Fruit fly (Drosophila melanogaster) whole organism, embryonic: ENCODE measurements around the gene HIPP1.

ENCODE experiments used
- ATbp ChIP-seq: fragments of 200-800 bp; sonication (Bioruptor generic); optimal IDR thresholded peaks from 2 replicates; lab custom pipeline; 2017; ENCODE audit warnings: missing biosample characterization, mild to moderate bottlenecking, missing genetic modification characterization, missing genetic modification reagents
- Asciz ChIP-seq: fragments of 200-800 bp; sonication (Bioruptor generic); optimal IDR thresholded peaks from 2 replicates; lab custom pipeline; 2017; ENCODE audit warnings: missing biosample characterization, mild to moderate bottlenecking, missing genetic modification characterization, missing genetic modification reagents
- Awh ChIP-seq: fragments of 200-800 bp; sonication (Bioruptor generic); IDR thresholded peaks from 2 replicates; pipeline ENCODE4, ENCODE4 v1.3.6; 2022; ENCODE audit warnings: missing biosample characterization, missing genetic modification characterization
- BEAF-32 ChIP-seq: fragments of 200-800 bp; sonication (Bioruptor generic); optimal IDR thresholded peaks from 3 replicates; lab custom pipeline; 2017; ENCODE audit warnings: missing biosample characterization, missing genetic modification characterization, mild to moderate bottlenecking, moderate library complexity, missing genetic modification reagents
- Bdp1 ChIP-seq: fragments of 200-800 bp; sonication (Bioruptor generic); optimal IDR thresholded peaks from 3 replicates; lab custom pipeline; 2016; ENCODE audit warnings: missing biosample characterization, missing genetic modification characterization
- BtbVII ChIP-seq: fragments of 200-800 bp; sonication (Bioruptor generic); optimal IDR thresholded peaks from 3 replicates; lab custom pipeline; 2017; ENCODE audit warnings: missing biosample characterization, mild to moderate bottlenecking, missing genetic modification characterization
- CG10209 ChIP-seq: fragments of 200-800 bp; sonication (Bioruptor generic); optimal IDR thresholded peaks from 3 replicates; lab custom pipeline; 2017; ENCODE audit warnings: missing biosample characterization, mild to moderate bottlenecking, missing genetic modification characterization, missing genetic modification reagents
- CG10267 ChIP-seq: fragments of 200-800 bp; sonication (Bioruptor generic); optimal IDR thresholded peaks from 2 replicates; lab custom pipeline; 2018; ENCODE audit warnings: missing biosample characterization, mild to moderate bottlenecking, missing genetic modification characterization, moderate library complexity
- CG11695 ChIP-seq: fragments of 200-800 bp; sonication (Bioruptor generic); IDR thresholded peaks from 3 replicates; pipeline ENCODE4 v1.3.6; 2022; ENCODE audit warnings: missing biosample characterization, missing genetic modification characterization
- CG12071 ChIP-seq: fragments of 200-800 bp; sonication (Bioruptor generic); optimal IDR thresholded peaks from 3 replicates; lab custom pipeline; 2018; ENCODE audit warnings: missing biosample characterization, mild to moderate bottlenecking, missing genetic modification characterization
- CG13424 ChIP-seq: fragments of 200-800 bp; sonication (Bioruptor generic); optimal IDR thresholded peaks from 2 replicates; lab custom pipeline; 2019; ENCODE audit warnings: missing biosample characterization, mild to moderate bottlenecking, missing genetic modification characterization, moderate library complexity
- CG14860 ChIP-seq: fragments of 200-800 bp; sonication (Bioruptor generic); IDR thresholded peaks from 3 replicates; pipeline ENCODE4 v1.3.6; 2022; ENCODE audit warnings: missing biosample characterization, missing genetic modification characterization; ENCODE audit not compliant: partially characterized antibody
- CG15601 ChIP-seq: fragments of 200-800 bp; sonication (Bioruptor generic); optimal IDR thresholded peaks from 3 replicates; lab custom pipeline; 2019; ENCODE audit warnings: missing biosample characterization, mild to moderate bottlenecking, missing genetic modification characterization, moderate library complexity
- CG16779 ChIP-seq: fragments of 200-800 bp; sonication (Bioruptor generic); IDR thresholded peaks from 2 replicates; pipeline ENCODE4 v1.3.6; 2022; ENCODE audit warnings: missing biosample characterization, missing genetic modification characterization
- CG17361 ChIP-seq: fragments of 200-800 bp; sonication (Bioruptor generic); IDR thresholded peaks from 3 replicates; pipeline ENCODE4 v1.3.6; 2022; ENCODE audit warnings: missing biosample characterization, missing genetic modification characterization
- CG2202 ChIP-seq: fragments of 200-800 bp; sonication (Bioruptor generic); optimal IDR thresholded peaks from 2 replicates; lab custom pipeline; 2018; ENCODE audit warnings: missing biosample characterization, mild to moderate bottlenecking, missing genetic modification characterization
- CG4730 ChIP-seq: fragments of 200-800 bp; sonication (Bioruptor generic); IDR thresholded peaks from 2 replicates; pipeline ENCODE4 v1.3.6; 2022; ENCODE audit warnings: missing biosample characterization, missing genetic modification characterization
- CG5180 ChIP-seq: fragments of 200-800 bp; sonication (Bioruptor generic); optimal IDR thresholded peaks from 3 replicates; lab custom pipeline; 2017; ENCODE audit warnings: missing biosample characterization, missing genetic modification characterization, mild to moderate bottlenecking, moderate library complexity, missing genetic modification reagents
- CG7928 ChIP-seq: fragments of 200-800 bp; sonication (Bioruptor generic); optimal IDR thresholded peaks from 2 replicates; lab custom pipeline; 2017; ENCODE audit warnings: missing biosample characterization, mild to moderate bottlenecking, missing genetic modification characterization
- CG9609 ChIP-seq: fragments of 200-800 bp; sonication (Bioruptor generic); optimal IDR thresholded peaks from 3 replicates; lab custom pipeline; 2016; ENCODE audit warnings: missing biosample characterization, missing genetic modification characterization
- CHES-1-like ChIP-seq: fragments of 200-800 bp; sonication (Bioruptor generic); optimal IDR thresholded peaks from 2 replicates; lab custom pipeline; 2016; ENCODE audit warnings: missing biosample characterization, missing genetic modification characterization
- CoRest ChIP-seq: fragments of 200-800 bp; sonication (Bioruptor generic); optimal IDR thresholded peaks from 3 replicates; lab custom pipeline; 2018; ENCODE audit warnings: missing biosample characterization, mild to moderate bottlenecking, missing genetic modification characterization, moderate library complexity
- Deaf1 ChIP-seq: fragments of 200-800 bp; optimal IDR thresholded peaks from 3 replicates; lab custom pipeline; 2019; ENCODE audit warnings: missing biosample characterization, mild to moderate bottlenecking, missing genetic modification characterization, moderate library complexity
- HLH54F ChIP-seq: fragments of 200-800 bp; sonication (Bioruptor generic); optimal IDR thresholded peaks from 3 replicates; lab custom pipeline; 2016; ENCODE audit warnings: missing biosample characterization, missing genetic modification characterization
- Hr3 ChIP-seq: fragments of 200-800 bp; sonication (Bioruptor generic); optimal IDR thresholded peaks from 3 replicates; lab custom pipeline; 2016; ENCODE audit warnings: missing biosample characterization, missing genetic modification characterization
- NC2β ChIP-seq: fragments of 200-800 bp; sonication (Bioruptor generic); optimal IDR thresholded peaks from 2 replicates; lab custom pipeline; 2016; ENCODE audit warnings: missing biosample characterization, missing genetic modification characterization
- Opbp ChIP-seq: fragments of 200-800 bp; sonication (Bioruptor generic); IDR thresholded peaks from 3 replicates; pipeline ENCODE4 v1.3.6; 2022; ENCODE audit warnings: missing biosample characterization, missing genetic modification characterization; ENCODE audit not compliant: partially characterized antibody
- Optix ChIP-seq: fragments of 200-800 bp; sonication (Bioruptor generic); IDR thresholded peaks from 3 replicates; pipeline ENCODE4 v1.3.6; 2022; ENCODE audit warnings: missing biosample characterization, missing genetic modification characterization
- Rx ChIP-seq: fragments of 200-800 bp; sonication (Bioruptor generic); IDR thresholded peaks from 2 replicates; pipeline ENCODE4 v1.3.6; 2022; ENCODE audit warnings: missing biosample characterization, missing genetic modification characterization
- Sry-β ChIP-seq: fragments of 200-800 bp; sonication (Bioruptor generic); optimal IDR thresholded peaks from 2 replicates; lab custom pipeline; 2018; ENCODE audit warnings: missing biosample characterization, mild to moderate bottlenecking, missing genetic modification characterization, moderate library complexity
- Sry-δ ChIP-seq: fragments of 200-800 bp; sonication (Bioruptor generic); optimal IDR thresholded peaks from 2 replicates; lab custom pipeline; 2016; ENCODE audit warnings: missing biosample characterization, missing genetic modification characterization
- ab ChIP-seq: fragments of 200-800 bp; sonication (Bioruptor generic); optimal IDR thresholded peaks from 2 replicates; lab custom pipeline; 2016; ENCODE audit warnings: missing biosample characterization, missing genetic modification characterization
- ara ChIP-seq: fragments of 200-800 bp; sonication (Bioruptor generic); IDR thresholded peaks from 2 replicates; pipeline ENCODE4 v1.3.6; 2022; ENCODE audit warnings: missing biosample characterization, missing genetic modification characterization
- bowl ChIP-seq: fragments of 200-800 bp; sonication (Bioruptor generic); IDR thresholded peaks from 2 replicates; pipeline ENCODE4 v1.3.6; 2022; ENCODE audit warnings: missing biosample characterization, missing genetic modification characterization
- corto ChIP-seq: fragments of 200-800 bp; sonication (Bioruptor generic); optimal IDR thresholded peaks from 2 replicates; lab custom pipeline; 2016; ENCODE audit warnings: missing biosample characterization, mild to moderate bottlenecking, missing genetic modification characterization, moderate library complexity
- fd96Cb ChIP-seq: fragments of 200-800 bp; sonication (Bioruptor generic); optimal IDR thresholded peaks from 2 replicates; lab custom pipeline; 2018; ENCODE audit warnings: missing biosample characterization, mild to moderate bottlenecking, missing genetic modification characterization, moderate library complexity
- hbn ChIP-seq: fragments of 200-800 bp; sonication (Bioruptor generic); IDR thresholded peaks from 2 replicates; pipeline ENCODE4 v1.3.6; 2022; ENCODE audit warnings: missing biosample characterization, missing genetic modification characterization; ENCODE audit not compliant: partially characterized antibody
- knrl ChIP-seq: fragments of 200-800 bp; sonication (Bioruptor generic); IDR thresholded peaks from 3 replicates; pipeline ENCODE4 v1.3.6; 2022; ENCODE audit warnings: missing biosample characterization, missing genetic modification characterization; ENCODE audit not compliant: partially characterized antibody
- onecut ChIP-seq: fragments of 200-800 bp; sonication (Bioruptor generic); IDR thresholded peaks from 2 replicates; pipeline ENCODE4 v1.3.6; 2022; ENCODE audit warnings: missing biosample characterization, missing genetic modification characterization
- pfk ChIP-seq: fragments of 200-800 bp; sonication (Bioruptor generic); optimal IDR thresholded peaks from 2 replicates; lab custom pipeline; 2018; ENCODE audit warnings: missing biosample characterization, mild to moderate bottlenecking, missing genetic modification characterization, moderate library complexity
- prd ChIP-seq, 3 experiments: fragments of >200 bp in 2 of 3; fragments of 200-800 bp in 1 of 3; sonication (Bioruptor generic) in 1 of 3; optimal IDR thresholded peaks in 2 of 3; IDR thresholded peaks in 1 of 3; 2 replicates in 2 of 3; 3 replicates in 1 of 3; pipeline versions ENCODE4 v1.3.6 to Lab custom; 2017 to 2022; ENCODE audit warnings: missing biosample characterization in 1 of 3, missing genetic modification characterization in 1 of 3
- pum ChIP-seq: fragments of 200-800 bp; sonication (Bioruptor generic); optimal IDR thresholded peaks from 2 replicates; lab custom pipeline; 2016; ENCODE audit warnings: missing biosample characterization, missing genetic modification characterization
- repo ChIP-seq: fragments of 200-800 bp; sonication (Bioruptor generic); optimal IDR thresholded peaks from 2 replicates; lab custom pipeline; 2016; ENCODE audit warnings: missing biosample characterization, missing genetic modification characterization
- sima ChIP-seq: fragments of 200-800 bp; sonication (Bioruptor generic); optimal IDR thresholded peaks from 2 replicates; lab custom pipeline; 2016; ENCODE audit warnings: missing biosample characterization, missing genetic modification characterization
- sisA ChIP-seq: fragments of 200-800 bp; sonication (Bioruptor generic); IDR thresholded peaks from 2 replicates; pipeline ENCODE4 v1.3.6; 2022; ENCODE audit warnings: missing biosample characterization, missing genetic modification characterization
- tgo ChIP-seq: fragments of 200-800 bp; sonication (Bioruptor generic); IDR thresholded peaks from 3 replicates; pipeline ENCODE4 v1.3.6; 2022; ENCODE audit warnings: missing biosample characterization, missing genetic modification characterization
- toy ChIP-seq: fragments of 200-800 bp; sonication (Bioruptor generic); IDR thresholded peaks from 2 replicates; pipeline ENCODE4 v1.3.6; 2022; ENCODE audit warnings: missing biosample characterization, missing genetic modification characterization
- vnd ChIP-seq: fragments of 200-800 bp; sonication (Bioruptor generic); IDR thresholded peaks from 3 replicates; pipeline ENCODE4 v1.3.6; 2022; ENCODE audit warnings: missing biosample characterization, missing genetic modification characterization; ENCODE audit not compliant: partially characterized antibody

Gene HIPP1

dm6 chr3L:20809088-20809999 is at the start of gene HIPP1, which contains the start of gene CG3634 (continued):
- TF ChIP-seq BEAF-32 (peak; percentile 84), ara (GFP tag; lab: Robert Waterston, UW) (no peak), CG16779 (no peak), bowl (GFP tag; lab: Robert Waterston, UW) (no peak), Asciz (no peak), Awh (no peak), ATbp (GFP tag; lab: Kevin White, UChicago) (no peak), toy (GFP tag; lab: Robert Waterston, UW) (no peak), hbn (GFP tag; lab: Robert Waterston, UW) (peak; percentile 59), CG10209 (no peak), CG2202 (no peak), corto (GFP tag; lab: Kevin White, UChicago) (no peak), pfk (GFP tag; lab: Kevin White, UChicago) (no peak), CG10267 (peak; percentile 57), Sry-β (GFP tag; lab: Kevin White, UChicago) (peak; percentile 64), sima (GFP tag; lab: Kevin White, UChicago) (no peak), HLH54F (GFP tag; lab: Kevin White, UChicago) (no peak), BtbVII (GFP tag; lab: Kevin White, UChicago) (no peak), Deaf1 (tag; lab: Kevin White, UChicago) (no peak), sisA (GFP tag; lab: Robert Waterston, UW) (no peak), CoRest (tag; lab: Kevin White, UChicago) (peak; percentile 53), CG13424 (peak; percentile 1), prd (optimal IDR thresholded peaks at IDR 0.05; lab: Kevin White, UChicago) (no peak), prd (GFP tag; IDR thresholded peaks at IDR 0.05; lab: Robert Waterston, UW) (no peak; the same call in 2 of the 3 replicates), Rx (GFP tag; lab: Robert Waterston, UW) (no peak), CG5180 (GFP tag; lab: Kevin White, UChicago) (no peak), tgo (GFP tag; lab: Robert Waterston, UW) (no peak), CHES-1-like (GFP tag; lab: Kevin White, UChicago) (no peak), CG4730 (GFP tag; lab: Robert Waterston, UW) (no peak), CG12071 (GFP tag; lab: Kevin White, UChicago) (no peak), Hr3 (GFP tag; lab: Kevin White, UChicago) (no peak), NC2β (GFP tag; lab: Kevin White, UChicago) (no peak), CG15601 (tag; lab: Kevin White, UChicago) (no peak), CG9609 (no peak), Bdp1 (GFP tag; lab: Kevin White, UChicago) (no peak), fd96Cb (no peak), knrl (GFP tag; lab: Robert Waterston, UW) (peak; percentile 67; the same call in 2 of the 3 replicates), CG7928 (GFP tag; lab: Kevin White, UChicago) (no peak), repo (GFP tag; lab: Kevin White, UChicago) (no peak), vnd (GFP tag; lab: Robert Waterston, UW) (peak; percentile 68; the same call in 2 of the 3 replicates), pum (GFP tag; lab: Kevin White, UChicago) (no peak), CG17361 (no peak; the same call in 2 of the 3 replicates), Optix (no peak), Sry-δ (GFP tag; lab: Kevin White, UChicago) (peak; percentile 80), ab (GFP tag; lab: Kevin White, UChicago) (no peak), onecut (GFP tag; lab: Robert Waterston, UW) (no peak), CG14860 (GFP tag; lab: Robert Waterston, UW) (peak; percentile 42; the same call in 2 of the 3 replicates), Opbp (GFP tag; lab: Robert Waterston, UW) (0 out of 3 replicates have a peak, but pooled peaks have one; percentile 24), CG11695 (GFP tag; lab: Robert Waterston, UW) (no peak)
